Fruit fly (Drosophila melanogaster): ENCODE measurements around the gene Cpr65Ax1.

Gene Cpr65Ax1

dm6 chr3L:6188995-6189927 lies 41.5 kb upstream of the Cpr65Ax1 start, which contains the start of the genes D19A and CG7386 (continued):
- TF ChIP-seq fru (optimal IDR thresholded peaks at IDR 0.05) (peak; percentile 62), nerfin-2 (GFP tag; IDR thresholded peaks at IDR 0.05; ENCODE audit: partially characterized antibody) (no peak), Nf-YA (GFP tag; IDR thresholded peaks at IDR 0.05) (0 out of 2 replicates have a peak, but pooled peaks have one; percentile 14), CG31365 (tag; optimal IDR thresholded peaks at IDR 0.05) (no peak), fd102C (GFP tag; optimal IDR thresholded peaks at IDR 0.05) (no peak), CG43689 (GFP tag; IDR thresholded peaks at IDR 0.05) (0 out of 2 replicates have a peak, but pooled peaks have one; percentile 9), CG30431 (GFP tag; optimal IDR thresholded peaks at IDR 0.05) (no peak), bsh (GFP tag; optimal IDR thresholded peaks at IDR 0.05) (peak in 1 of 2 experiments; percentile 55), sug (tag; optimal IDR thresholded peaks at IDR 0.05) (peak; percentile 25), TFAM (GFP tag; optimal IDR thresholded peaks at IDR 0.05) (no peak), wek (GFP tag; optimal IDR thresholded peaks at IDR 0.05) (peak; percentile 11), shn (GFP tag; optimal IDR thresholded peaks at IDR 0.05) (peak; percentile 50), dati (GFP tag; IDR thresholded peaks at IDR 0.05) (no peak), seq (GFP tag; IDR thresholded peaks at IDR 0.05) (no peak), ro (GFP tag; IDR thresholded peaks at IDR 0.05) (no peak), CG30403 (GFP tag; optimal IDR thresholded peaks at IDR 0.05) (peak; percentile 55), sob (GFP tag; IDR thresholded peaks at IDR 0.05) (peak; percentile 70), CG9609 (GFP tag; optimal IDR thresholded peaks at IDR 0.05) (peak; percentile 45), kah (GFP tag; optimal IDR thresholded peaks at IDR 0.05) (peak; percentile 32), CG16815 (GFP tag; optimal IDR thresholded peaks at IDR 0.05) (peak; percentile 12), sqz (GFP tag; optimal IDR thresholded peaks at IDR 0.05) (peak; percentile 88), Xrp1 (GFP tag; IDR thresholded peaks at IDR 0.05) (peak; percentile 70), CG2120 (GFP tag; optimal IDR thresholded peaks at IDR 0.05) (peak; percentile 79), Fer3 (tag; optimal IDR thresholded peaks at IDR 0.05) (peak; percentile 54), CG8089 (GFP tag; optimal IDR thresholded peaks at IDR 0.05) (peak; percentile 18), CG15514 (GFP tag; optimal IDR thresholded peaks at IDR 0.05) (peak; percentile 76), grn (GFP tag; optimal IDR thresholded peaks at IDR 0.05) (peak; percentile 76), nerfin-1 (tag; optimal IDR thresholded peaks at IDR 0.05) (peak; percentile 16), CG1792 (GFP tag; optimal IDR thresholded peaks at IDR 0.05) (peak; percentile 16), her (GFP tag; optimal IDR thresholded peaks at IDR 0.05) (peak; percentile 49), Rfx (GFP tag; IDR thresholded peaks at IDR 0.05) (peak; percentile 85), CG9876 (GFP tag; optimal IDR thresholded peaks at IDR 0.05) (peak; percentile 47), chn (GFP tag; optimal IDR thresholded peaks at IDR 0.05) (peak; percentile 64), CG15269 (tag; optimal IDR thresholded peaks at IDR 0.05) (peak; percentile 65), HmgZ (tag; optimal IDR thresholded peaks at IDR 0.05) (peak; percentile 46), cato (GFP tag; optimal IDR thresholded peaks at IDR 0.05; ENCODE audit: borderline replicate concordance) (no peak), Ravus (GFP tag; IDR thresholded peaks at IDR 0.05) (no peak), pita (GFP tag; optimal IDR thresholded peaks at IDR 0.05) (no peak), CG10267 (tag; optimal IDR thresholded peaks at IDR 0.05) (peak; percentile 47), ftz-f1 (GFP tag; optimal IDR thresholded peaks at IDR 0.05) (no peak), Dll (GFP tag; IDR thresholded peaks at IDR 0.05; ENCODE audit: partially characterized antibody) (no peak), Bteb2 (GFP tag; optimal IDR thresholded peaks at IDR 0.05) (peak; percentile 50), sc (optimal IDR thresholded peaks at IDR 0.05) (no peak), sc (GFP tag; optimal IDR thresholded peaks at IDR 0.05) (no peak), CTCF (GFP tag; optimal IDR thresholded peaks at IDR 0.05) (no peak), CG11504 (tag; optimal IDR thresholded peaks at IDR 0.05) (peak; percentile 61), sd (tag; optimal IDR thresholded peaks at IDR 0.05) (no peak), CG13123 (GFP tag; optimal IDR thresholded peaks at IDR 0.05) (no peak), amos (GFP tag; IDR thresholded peaks at IDR 0.05; ENCODE audit: partially characterized antibody) (peak; percentile 34; the same call in 1 of the 2 replicates)
